Fruit fly (Drosophila melanogaster) whole organism, prepupa: ENCODE results near the gene Nepl21.

Experiments used
- CG11294 ChIP-seq: fragments of 200-800 bp; sonication (Bioruptor generic); IDR thresholded peaks from 2 replicates; pipeline ENCODE4 v1.3.6; 2022; ENCODE audit warnings: missing biosample characterization, missing genetic modification characterization
- CG15336 ChIP-seq: fragments of 200-800 bp; sonication (Bioruptor generic); IDR thresholded peaks from 2 replicates; pipeline ENCODE4 v1.3.6; 2022; ENCODE audit warnings: missing biosample characterization, missing genetic modification characterization
- CG8319 ChIP-seq: fragments of 200-800 bp; sonication (Bioruptor generic); optimal IDR thresholded peaks from 3 replicates; lab custom pipeline; 2016; ENCODE audit warnings: missing biosample characterization, missing genetic modification characterization
- CG9139 ChIP-seq: fragments of 200-800 bp; sonication (Bioruptor generic); optimal IDR thresholded peaks from 3 replicates; lab custom pipeline; 2017; ENCODE audit warnings: missing biosample characterization, mild to moderate bottlenecking, missing genetic modification characterization
- Gug ChIP-seq: fragments of 200-800 bp; sonication (Bioruptor generic); IDR thresholded peaks from 2 replicates; pipeline ENCODE4 v1.3.6; 2022; ENCODE audit warnings: missing biosample characterization, missing genetic modification characterization
- OdsH ChIP-seq: fragments of 200-800 bp; sonication (Bioruptor generic); optimal IDR thresholded peaks from 3 replicates; lab custom pipeline; 2016; ENCODE audit warnings: missing biosample characterization, missing genetic modification characterization
- svp ChIP-seq: fragments of 200-800 bp; sonication (Bioruptor generic); peaks from one replicate; lab custom pipeline; 2016; ENCODE audit warnings: missing biosample characterization, missing genetic modification characterization

dm6 chr3R:28872605-28873004, 10.9 kb upstream of the Nepl21 start, which contains the start of gene Nepl17:
- TF ChIP-seq CG15336 (GFP tag; lab: Robert Waterston, UW) (no peak), CG8319 (GFP tag; lab: Kevin White, UChicago) (no peak), OdsH (GFP tag; lab: Kevin White, UChicago) (no peak), svp (peak; percentile 42), Gug (GFP tag; lab: Robert Waterston, UW) (no peak), CG11294 (GFP tag; lab: Robert Waterston, UW) (no peak), CG9139 (GFP tag; lab: Kevin White, UChicago) (no peak)
